Worm (Caenorhabditis elegans) whole organism, midembryonic: ENCODE results near the gene T04B2.8.

Source experiments
- T22C8.4 ChIP-seq: fragments of 200-800 bp; sonication (Bioruptor generic); IDR thresholded peaks from 2 replicates; pipeline ENCODE4 v1.3.6; 2022; ENCODE audit warnings: missing genetic modification characterization, missing compliant biosample characterization
- cog-1 ChIP-seq: sonication (generic microtip); optimal IDR thresholded peaks from 2 replicates; lab custom pipeline; 2016; ENCODE audit warnings: missing genetic modification characterization, missing compliant biosample characterization
- flt-1 ChIP-seq: fragments of 200-800 bp; sonication (Bioruptor generic); IDR thresholded peaks from 2 replicates; pipeline ENCODE4 v1.3.6; 2022; ENCODE audit warnings: missing genetic modification characterization, missing compliant biosample characterization
- klf-2 ChIP-seq: fragments of 200-800 bp; sonication (Bioruptor generic); conservative IDR thresholded peaks from 2 replicates; pipeline ENCODE4 v1.3.6; 2022; ENCODE audit warnings: missing genetic modification reagents, missing genetic modification characterization, missing compliant biosample characterization
- med-1 ChIP-seq: sonication (generic microtip); optimal IDR thresholded peaks from 2 replicates; lab custom pipeline; 2017; ENCODE audit warnings: missing genetic modification characterization, mild to moderate bottlenecking, missing compliant biosample characterization, antibody characterized with exemption, missing genetic modification reagents; ENCODE audit not compliant: insufficient read depth
- ref-1 ChIP-seq: fragments of 200-800 bp; sonication (Bioruptor generic); conservative IDR thresholded peaks from 2 replicates; pipeline ENCODE4 v1.3.6; 2022; ENCODE audit warnings: missing genetic modification reagents, missing genetic modification characterization, missing compliant biosample characterization
- tab-1 ChIP-seq: fragments of 200-800 bp; sonication (Bioruptor generic); IDR thresholded peaks from 2 replicates; pipeline ENCODE4 v1.3.6; 2022; ENCODE audit warnings: missing genetic modification characterization, missing compliant biosample characterization
- ztf-23 ChIP-seq: fragments of 200-800 bp; sonication (Bioruptor generic); IDR thresholded peaks from 2 replicates; pipeline ENCODE4 v1.3.6; 2022; ENCODE audit warnings: missing genetic modification reagents, missing genetic modification characterization, missing compliant biosample characterization
- ztf-29 ChIP-seq: fragments of 200-800 bp; sonication (Bioruptor generic); IDR thresholded peaks from 2 replicates; pipeline ENCODE4 v1.3.6; 2022; ENCODE audit warnings: missing genetic modification reagents, missing genetic modification characterization, missing compliant biosample characterization

The T04B2.8 gene

ce11 chrIV:10051088-10051487 is at the start of gene T04B2.8:
T04B2.8 (minus strand) TSS chrIV:10051188.
- TF ChIP-seq flt-1 (no peak), med-1 (GFP tag; lab: Kevin White, UChicago) (no peak), T22C8.4 (no peak), tab-1 (GFP tag; lab: Robert Waterston, UW) (no peak), ztf-23 (GFP tag; lab: Robert Waterston, UW) (no peak), ztf-29 (GFP tag; lab: Robert Waterston, UW) (no peak), cog-1 (tag; lab: Kevin White, UChicago) (no peak), ref-1 (GFP tag; lab: Robert Waterston, UW) (no peak)

ce11 chrIV:10096881-10097280 is 45.9 kb upstream of the T04B2.8 start, which contains the start of gene dis-3:
dis-3 (plus strand) TSS chrIV:10097202.
- TF ChIP-seq cog-1 (tag; lab: Kevin White, UChicago) (no peak), ztf-29 (GFP tag; lab: Robert Waterston, UW) (no peak), tab-1 (GFP tag; lab: Robert Waterston, UW) (no peak), ztf-23 (GFP tag; lab: Robert Waterston, UW) (no peak), flt-1 (no peak), ref-1 (GFP tag; lab: Robert Waterston, UW) (no peak), med-1 (GFP tag; lab: Kevin White, UChicago) (no peak), T22C8.4 (no peak), klf-2 (GFP tag; lab: Robert Waterston, UW) (no peak)

- TF ChIP-seq ref-1 (GFP tag; lab: Robert Waterston, UW) = no peak
These were observed 44.2 kb upstream of the T04B2.8 start, which contains the start of the genes C04G2.5 and msp-36 for ce11 chrIV:10095171-10095570. C04G2.5 (minus strand) TSS chrIV:10095271. msp-36 (plus strand) TSS chrIV:10095433.

ce11 chrIV:10090358-10090757 is 39.4 kb upstream of the T04B2.8 start, which contains the start of gene ttbk-5:
ttbk-5 (plus strand) TSS chrIV:10090658.
- TF ChIP-seq flt-1 (no peak), tab-1 (GFP tag; lab: Robert Waterston, UW) (no peak), klf-2 (GFP tag; lab: Robert Waterston, UW) (no peak)

- no peak for TF ChIP-seq ztf-23 (GFP tag; lab: Robert Waterston, UW)
These were observed 38.8 kb upstream of the T04B2.8 start, which contains the start of gene ttr-39 for ce11 chrIV:10089777-10090176. ttr-39 (minus strand) TSS chrIV:10089877.

ce11 chrIV:10085401-10086187 is 34.6 kb upstream of the T04B2.8 start, which contains the start of the genes col-2 and ndc-80:
col-2 (minus strand) TSS chrIV:10085451.
ndc-80 (plus strand) TSS chrIV:10086137.
- TF ChIP-seq cog-1 (tag; lab: Kevin White, UChicago) = no peak
- TF ChIP-seq flt-1 = peak; percentile 61; the same call in 1 of the 2 replicates

ce11 chrIV:10084323-10084959 is 33.5 kb upstream of the T04B2.8 start, which contains the start of gene W01B6.8:
W01B6.8 (minus strand) TSS chrIV:10084373.
- TF ChIP-seq ztf-23 (GFP tag; lab: Robert Waterston, UW) (no peak), med-1 (GFP tag; lab: Kevin White, UChicago) (no peak), ref-1 (GFP tag; lab: Robert Waterston, UW) (no peak), flt-1 (no peak), ztf-29 (GFP tag; lab: Robert Waterston, UW) (no peak), tab-1 (GFP tag; lab: Robert Waterston, UW) (no peak), cog-1 (tag; lab: Kevin White, UChicago) (no peak), klf-2 (GFP tag; lab: Robert Waterston, UW) (no peak), T22C8.4 (no peak)

ce11 chrIV:10080816-10081215 is 29.8 kb upstream of the T04B2.8 start, which contains the start of gene W01B6.6:
W01B6.6 (plus strand) TSS chrIV:10081116.
- TF ChIP-seq tab-1 (GFP tag; lab: Robert Waterston, UW) = no peak
- TF ChIP-seq cog-1 (tag; lab: Kevin White, UChicago) = no peak
- TF ChIP-seq ztf-23 (GFP tag; lab: Robert Waterston, UW) = no peak
- TF ChIP-seq med-1 (GFP tag; lab: Kevin White, UChicago) = no peak
- TF ChIP-seq klf-2 (GFP tag; lab: Robert Waterston, UW) = no peak
- no peak for TF ChIP-seq flt-1
- TF ChIP-seq ztf-29 (GFP tag; lab: Robert Waterston, UW) = no peak
- no peak for TF ChIP-seq T22C8.4
- no peak for TF ChIP-seq ref-1 (GFP tag; lab: Robert Waterston, UW)

- TF ChIP-seq klf-2 (GFP tag; lab: Robert Waterston, UW) = no peak
- TF ChIP-seq ztf-29 (GFP tag; lab: Robert Waterston, UW) = no peak
- no peak for TF ChIP-seq ztf-23 (GFP tag; lab: Robert Waterston, UW)
- TF ChIP-seq med-1 (GFP tag; lab: Kevin White, UChicago) = no peak
- TF ChIP-seq tab-1 (GFP tag; lab: Robert Waterston, UW) = no peak
- TF ChIP-seq ref-1 (GFP tag; lab: Robert Waterston, UW) = no peak
- TF ChIP-seq flt-1 = no peak
- TF ChIP-seq cog-1 (tag; lab: Kevin White, UChicago) = no peak
- no peak for TF ChIP-seq T22C8.4
These were observed 27.0 kb upstream of the T04B2.8 start for ce11 chrIV:10078003-10078402.

- TF ChIP-seq klf-2 (GFP tag; lab: Robert Waterston, UW) (no peak), ztf-29 (GFP tag; lab: Robert Waterston, UW) (no peak), ztf-23 (GFP tag; lab: Robert Waterston, UW) (no peak), med-1 (GFP tag; lab: Kevin White, UChicago) (no peak), tab-1 (GFP tag; lab: Robert Waterston, UW) (no peak), flt-1 (no peak)
These were observed 24.9 kb upstream of the T04B2.8 start, which contains the start of gene W01B6.5 for ce11 chrIV:10075899-10076298. W01B6.5 (plus strand) TSS chrIV:10076199.
